Fruit fly (Drosophila melanogaster) whole organism, embryonic: Measurements from ENCODE around the gene dod.

Source experiments
- CG11723 ChIP-seq: fragments of 200-800 bp; sonication (Bioruptor generic); optimal IDR thresholded peaks from 2 replicates; lab custom pipeline; 2017; ENCODE audit warnings: missing biosample characterization, mild to moderate bottlenecking, missing genetic modification characterization
- CG12744 ChIP-seq: fragments of 200-800 bp; sonication (Bioruptor generic); optimal IDR thresholded peaks from 2 replicates; lab custom pipeline; 2016; ENCODE audit warnings: missing biosample characterization, missing genetic modification characterization
- CG13424 ChIP-seq: fragments of 200-800 bp; sonication (Bioruptor generic); optimal IDR thresholded peaks from 2 replicates; lab custom pipeline; 2019; ENCODE audit warnings: missing biosample characterization, mild to moderate bottlenecking, missing genetic modification characterization, moderate library complexity
- CG1529 ChIP-seq: fragments of 200-800 bp; sonication (Bioruptor generic); optimal IDR thresholded peaks from 3 replicates; lab custom pipeline; 2018; ENCODE audit warnings: missing biosample characterization, missing genetic modification characterization
- CG1602 ChIP-seq: fragments of 200-800 bp; sonication (Bioruptor generic); optimal IDR thresholded peaks from 3 replicates; lab custom pipeline; 2016; ENCODE audit warnings: missing biosample characterization, missing genetic modification characterization
- CG17385 ChIP-seq: fragments of 200-800 bp; sonication (Bioruptor generic); optimal IDR thresholded peaks from 3 replicates; lab custom pipeline; 2018; ENCODE audit warnings: missing biosample characterization, mild to moderate bottlenecking, missing genetic modification characterization
- CG1792 ChIP-seq: fragments of 200-800 bp; sonication (Bioruptor generic); optimal IDR thresholded peaks from 2 replicates; lab custom pipeline; 2016; ENCODE audit warnings: missing biosample characterization, missing genetic modification characterization
- CG1832 ChIP-seq: fragments of 200-800 bp; sonication (Bioruptor generic); optimal IDR thresholded peaks from 2 replicates; lab custom pipeline; 2017; ENCODE audit warnings: missing biosample characterization, mild to moderate bottlenecking, missing genetic modification characterization, inconsistent platforms
- CG32767 ChIP-seq: fragments of 200-800 bp; sonication (Bioruptor generic); IDR thresholded peaks from 2 replicates; pipeline ENCODE4 v1.3.6; 2022; ENCODE audit warnings: missing biosample characterization, missing genetic modification characterization
- CG34422 ChIP-seq: fragments of 200-800 bp; sonication (Bioruptor generic); IDR thresholded peaks from 3 replicates; pipeline ENCODE4 v1.3.6; 2022; ENCODE audit warnings: missing biosample characterization, missing genetic modification characterization
- CG3995 ChIP-seq: fragments of 200-800 bp; sonication (Bioruptor generic); optimal IDR thresholded peaks from 3 replicates; lab custom pipeline; 2016; ENCODE audit warnings: missing biosample characterization, missing genetic modification characterization
- CG4404 ChIP-seq: fragments of 200-800 bp; sonication (Bioruptor generic); IDR thresholded peaks from 2 replicates; pipeline ENCODE4 v1.3.6; 2022; ENCODE audit warnings: missing biosample characterization, missing genetic modification characterization
- CG4820 ChIP-seq: fragments of 200-800 bp; sonication (Bioruptor generic); optimal IDR thresholded peaks from 3 replicates; lab custom pipeline; 2016; ENCODE audit warnings: missing biosample characterization, missing genetic modification characterization
- CG7928 ChIP-seq: fragments of 200-800 bp; sonication (Bioruptor generic); optimal IDR thresholded peaks from 2 replicates; lab custom pipeline; 2017; ENCODE audit warnings: missing biosample characterization, mild to moderate bottlenecking, missing genetic modification characterization
- CG7963 ChIP-seq: fragments of 200-800 bp; sonication (Bioruptor generic); IDR thresholded peaks from 3 replicates; pipeline ENCODE4 v1.3.6; 2022; ENCODE audit warnings: missing biosample characterization, missing genetic modification characterization; ENCODE audit not compliant: partially characterized antibody
- CG8359 ChIP-seq: fragments of 200-800 bp; sonication (Bioruptor generic); optimal IDR thresholded peaks from 2 replicates; lab custom pipeline; 2017; ENCODE audit warnings: missing biosample characterization, mild to moderate bottlenecking, missing genetic modification characterization, borderline replicate concordance
- CG9727 ChIP-seq: fragments of 200-800 bp; sonication (Bioruptor generic); optimal IDR thresholded peaks from 3 replicates; lab custom pipeline; 2017; ENCODE audit warnings: missing biosample characterization, mild to moderate bottlenecking, missing genetic modification characterization
- CG9797 ChIP-seq: fragments of 200-800 bp; sonication (Bioruptor generic); optimal IDR thresholded peaks from 3 replicates; lab custom pipeline; 2018; ENCODE audit warnings: missing biosample characterization, mild to moderate bottlenecking, missing genetic modification characterization
- Chrac-16 ChIP-seq: fragments of 200-800 bp; sonication (Bioruptor generic); optimal IDR thresholded peaks from 3 replicates; lab custom pipeline; 2016; ENCODE audit warnings: missing biosample characterization, missing genetic modification characterization
- Dip3 ChIP-seq: fragments of 200-800 bp; sonication (Bioruptor generic); optimal IDR thresholded peaks from 3 replicates; lab custom pipeline; 2016; ENCODE audit warnings: missing biosample characterization, missing genetic modification characterization
- Dll ChIP-seq: fragments of 200-800 bp; sonication (Bioruptor generic); IDR thresholded peaks from 4 replicates; pipeline ENCODE4 v1.3.6; 2022; ENCODE audit warnings: missing biosample characterization, missing genetic modification characterization; ENCODE audit not compliant: partially characterized antibody
- H2.0 ChIP-seq: fragments of 200-800 bp; sonication (Bioruptor generic); IDR thresholded peaks from 2 replicates; pipeline ENCODE4 v1.3.6; 2022; ENCODE audit warnings: missing biosample characterization, missing genetic modification characterization
- MTF-1 ChIP-seq: fragments of 200-800 bp; sonication (Bioruptor generic); optimal IDR thresholded peaks from 2 replicates; lab custom pipeline; 2018; ENCODE audit warnings: missing biosample characterization, mild to moderate bottlenecking, missing genetic modification characterization, borderline replicate concordance
- NC2β ChIP-seq: fragments of 200-800 bp; sonication (Bioruptor generic); optimal IDR thresholded peaks from 2 replicates; lab custom pipeline; 2016; ENCODE audit warnings: missing biosample characterization, missing genetic modification characterization
- Pdp1 ChIP-seq, 2 experiments: fragments of 200-800 bp; sonication (Bioruptor generic); optimal IDR thresholded peaks; 3 replicates each; lab custom pipeline; 2016; ENCODE audit warnings: missing biosample characterization in 2 of 2, missing genetic modification characterization in 2 of 2, mild to moderate bottlenecking in 1 of 2, moderate library complexity in 1 of 2
- Ptx1 ChIP-seq: fragments of 200-800 bp; sonication (Bioruptor generic); IDR thresholded peaks from 2 replicates; pipeline ENCODE4 v1.3.6; 2022; ENCODE audit warnings: missing biosample characterization, missing genetic modification characterization
- Side ChIP-seq: fragments of 200-800 bp; sonication (Bioruptor generic); optimal IDR thresholded peaks from 2 replicates; lab custom pipeline; 2016; ENCODE audit warnings: missing biosample characterization, missing genetic modification characterization
- Sin3A ChIP-seq: fragments of >200 bp; optimal IDR thresholded peaks from 2 replicates; lab custom pipeline; 2018
- Tbp ChIP-seq: fragments of >200 bp; optimal IDR thresholded peaks from 2 replicates; lab custom pipeline; 2018; ENCODE audit warnings: missing biosample characterization, missing genetic modification characterization
- Xrp1 ChIP-seq: fragments of 200-800 bp; sonication (Bioruptor generic); IDR thresholded peaks from 2 replicates; pipeline ENCODE4 v1.3.6; 2022; ENCODE audit warnings: missing biosample characterization, missing genetic modification characterization
- al ChIP-seq: fragments of 200-800 bp; sonication (Bioruptor generic); IDR thresholded peaks from 2 replicates; pipeline ENCODE4 v1.3.6; 2022; ENCODE audit warnings: missing biosample characterization, missing genetic modification characterization
- bab2 ChIP-seq: fragments of 200-800 bp; sonication (Bioruptor generic); optimal IDR thresholded peaks from 2 replicates; lab custom pipeline; 2016; ENCODE audit warnings: missing biosample characterization, missing genetic modification characterization
- bigmax ChIP-seq: fragments of 200-800 bp; sonication (Bioruptor generic); optimal IDR thresholded peaks from 2 replicates; lab custom pipeline; 2018; ENCODE audit warnings: missing biosample characterization, mild to moderate bottlenecking, missing genetic modification characterization
- dan ChIP-seq: fragments of 200-800 bp; sonication (Bioruptor generic); IDR thresholded peaks from 2 replicates; pipeline ENCODE4 v1.3.6; 2022; ENCODE audit warnings: missing biosample characterization, missing genetic modification characterization
- esg ChIP-seq: fragments of 200-800 bp; sonication (Bioruptor generic); conservative IDR thresholded peaks from 2 replicates; pipeline ENCODE4 v1.3.6; 2022; ENCODE audit warnings: missing biosample characterization, missing genetic modification characterization
- exex ChIP-seq: fragments of 200-800 bp; sonication (Bioruptor generic); optimal IDR thresholded peaks from 4 replicates; lab custom pipeline; 2018; ENCODE audit warnings: missing biosample characterization, mild to moderate bottlenecking, missing genetic modification characterization, moderate library complexity
- fd96Cb ChIP-seq: fragments of 200-800 bp; sonication (Bioruptor generic); optimal IDR thresholded peaks from 2 replicates; lab custom pipeline; 2018; ENCODE audit warnings: missing biosample characterization, mild to moderate bottlenecking, missing genetic modification characterization, moderate library complexity
- gsb ChIP-seq: fragments of 200-800 bp; sonication (Bioruptor generic); IDR thresholded peaks from 2 replicates; pipeline ENCODE4 v1.3.6; 2022; ENCODE audit warnings: missing biosample characterization, missing genetic modification characterization
- hb ChIP-seq: fragments of 200-800 bp; sonication (Bioruptor generic); IDR thresholded peaks from 3 replicates; pipeline ENCODE4 v1.3.6; 2022; ENCODE audit warnings: missing biosample characterization, missing genetic modification characterization; ENCODE audit not compliant: partially characterized antibody
- jing ChIP-seq: fragments of 200-800 bp; sonication (Bioruptor generic); optimal IDR thresholded peaks from 2 replicates; lab custom pipeline; 2018; ENCODE audit warnings: missing biosample characterization, mild to moderate bottlenecking, missing genetic modification characterization
- jumu ChIP-seq: fragments of 200-800 bp; sonication (Bioruptor generic); optimal IDR thresholded peaks from 3 replicates; lab custom pipeline; 2016; ENCODE audit warnings: missing biosample characterization, missing genetic modification characterization
- lbe ChIP-seq: fragments of 200-800 bp; sonication (Bioruptor generic); optimal IDR thresholded peaks from 2 replicates; lab custom pipeline; 2016; ENCODE audit warnings: missing biosample characterization, mild to moderate bottlenecking, missing genetic modification characterization
- mam ChIP-seq: fragments of 200-800 bp; sonication (Bioruptor generic); optimal IDR thresholded peaks from 3 replicates; lab custom pipeline; 2016; ENCODE audit warnings: missing biosample characterization, missing genetic modification characterization
- sim ChIP-seq: fragments of 200-800 bp; sonication (Bioruptor generic); IDR thresholded peaks from 2 replicates; pipeline ENCODE4 v1.3.6; 2022; ENCODE audit warnings: missing biosample characterization, missing genetic modification characterization
- sob ChIP-seq: fragments of 200-800 bp; sonication (Bioruptor generic); IDR thresholded peaks from 2 replicates; pipeline ENCODE4 v1.3.6; 2022; ENCODE audit warnings: missing biosample characterization, missing genetic modification characterization
- tin ChIP-seq: fragments of 200-800 bp; sonication (Bioruptor generic); optimal IDR thresholded peaks from 3 replicates; lab custom pipeline; 2016; ENCODE audit warnings: missing biosample characterization, missing genetic modification characterization
- tll ChIP-seq, 2 experiments: fragments of 200-800 bp in 1 of 2; fragments of >200 bp in 1 of 2; sonication (Bioruptor generic) in 1 of 2; optimal IDR thresholded peaks; 2 replicates each; lab custom pipeline; 2017 to 2019; ENCODE audit warnings: missing biosample characterization in 2 of 2, missing genetic modification characterization in 2 of 2, mild to moderate bottlenecking in 1 of 2, moderate library complexity in 1 of 2
- toy ChIP-seq: fragments of 200-800 bp; sonication (Bioruptor generic); IDR thresholded peaks from 2 replicates; pipeline ENCODE4 v1.3.6; 2022; ENCODE audit warnings: missing biosample characterization, missing genetic modification characterization
- trem ChIP-seq: fragments of 200-800 bp; optimal IDR thresholded peaks from 3 replicates; lab custom pipeline; 2019; ENCODE audit warnings: missing biosample characterization, mild to moderate bottlenecking, missing genetic modification characterization, moderate library complexity
- usp ChIP-seq: fragments of >200 bp; optimal IDR thresholded peaks from 2 replicates; lab custom pipeline; 2017; ENCODE audit warnings: missing biosample characterization, missing genetic modification characterization
- vnd ChIP-seq: fragments of 200-800 bp; sonication (Bioruptor generic); IDR thresholded peaks from 3 replicates; pipeline ENCODE4 v1.3.6; 2022; ENCODE audit warnings: missing biosample characterization, missing genetic modification characterization; ENCODE audit not compliant: partially characterized antibody

dod gene

DNA sequence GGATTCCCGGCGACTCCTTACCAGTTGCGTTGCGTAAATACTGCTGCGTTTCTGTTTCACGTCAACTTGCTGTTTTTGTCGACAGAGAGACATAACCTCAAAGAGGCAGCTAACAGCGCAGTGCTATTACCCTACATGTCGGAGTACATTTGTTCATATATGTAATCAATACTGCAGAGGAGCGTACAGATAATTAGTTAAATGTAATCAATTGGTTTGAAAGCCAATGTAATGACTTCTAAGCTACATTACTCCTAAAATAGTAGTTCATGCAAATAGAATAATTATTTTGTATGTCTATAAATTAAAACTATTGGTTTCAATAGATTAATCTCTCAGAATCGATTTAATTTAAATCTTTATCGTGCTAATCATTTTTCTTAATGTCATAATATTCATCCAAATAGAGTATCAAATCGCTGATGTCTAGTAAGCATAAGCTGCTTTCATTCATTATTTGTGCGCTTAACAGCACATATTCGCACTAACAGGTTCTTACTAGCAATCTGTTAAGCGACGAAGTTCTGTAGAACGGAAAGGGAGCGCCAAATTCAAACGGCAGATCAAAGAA is 25.9 kb upstream of the dod start, which contains the start of the genes SLIRP1 and anox (continued):
- TF ChIP-seq esg (GFP tag; lab: Robert Waterston, UW) = peak; percentile 84
- TF ChIP-seq CG9797 (GFP tag; lab: Kevin White, UChicago) = peak; percentile 14
- TF ChIP-seq CG12744 = peak; percentile 67
- no peak for TF ChIP-seq sim (GFP tag; lab: Robert Waterston, UW)
- peak; percentile 61; the same call in 2 of the 3 replicates for TF ChIP-seq CG34422 (GFP tag; lab: Robert Waterston, UW)
- TF ChIP-seq gsb (GFP tag; lab: Robert Waterston, UW) = peak; percentile 58
- peak; percentile 67 for TF ChIP-seq jumu (GFP tag; lab: Kevin White, UChicago)
- peak; percentile 82 to 97 for TF ChIP-seq Pdp1 (GFP tag; optimal IDR thresholded peaks at IDR 0.05; lab: Kevin White, UChicago)
- peak; percentile 78 for TF ChIP-seq CG1529 (GFP tag; lab: Kevin White, UChicago)
- TF ChIP-seq CG13424 (tag; lab: Kevin White, UChicago) = peak; percentile 91
- peak; percentile 83 for TF ChIP-seq tin (GFP tag; lab: Kevin White, UChicago)
- TF ChIP-seq sob (GFP tag; lab: Robert Waterston, UW) = peak; percentile 70
- TF ChIP-seq Tbp (GFP tag; lab: Kevin White, UChicago) = no peak
- no peak for TF ChIP-seq Dll (GFP tag; lab: Robert Waterston, UW)
- TF ChIP-seq Dip3 (GFP tag; lab: Kevin White, UChicago) = peak; percentile 65
- peak; percentile 79 for TF ChIP-seq exex (tag; lab: Kevin White, UChicago)
- TF ChIP-seq toy (GFP tag; lab: Robert Waterston, UW) = peak; percentile 46; the same call in 1 of the 2 replicates
- peak; percentile 89 for TF ChIP-seq CG1602 (GFP tag; lab: Kevin White, UChicago)
- peak; percentile 43 for TF ChIP-seq CG3995 (GFP tag; lab: Kevin White, UChicago)
- peak in 1 of 2 experiments; percentile 29 for TF ChIP-seq tll (GFP tag; optimal IDR thresholded peaks at IDR 0.05; lab: Kevin White, UChicago)
- peak; percentile 79 for TF ChIP-seq CG17385
- TF ChIP-seq CG9727 (GFP tag; lab: Kevin White, UChicago) = peak; percentile 92
- TF ChIP-seq CG1792 = peak; percentile 18
- TF ChIP-seq mam (GFP tag; lab: Kevin White, UChicago) = peak; percentile 80
- TF ChIP-seq Side (GFP tag; lab: Kevin White, UChicago) = peak; percentile 69
- TF ChIP-seq CG4404 (GFP tag; lab: Robert Waterston, UW) = peak; percentile 66
- TF ChIP-seq CG8359 = peak; percentile 66
- TF ChIP-seq jing (GFP tag; lab: Kevin White, UChicago) = no peak
- peak; percentile 65 for TF ChIP-seq NC2β (GFP tag; lab: Kevin White, UChicago)
- peak; percentile 55 for TF ChIP-seq CG7928 (GFP tag; lab: Kevin White, UChicago)
- peak; percentile 87 for TF ChIP-seq trem (tag; lab: Kevin White, UChicago)
- TF ChIP-seq bigmax (GFP tag; lab: Kevin White, UChicago) = peak; percentile 98
- TF ChIP-seq fd96Cb (tag; lab: Kevin White, UChicago) = peak; percentile 89
- TF ChIP-seq CG11723 = peak; percentile 56
- peak; percentile 58; the same call in 1 of the 2 replicates for TF ChIP-seq H2.0 (GFP tag; lab: Robert Waterston, UW)
- TF ChIP-seq usp (GFP tag; lab: Kevin White, UChicago) = no peak
- no peak for TF ChIP-seq CG7963 (GFP tag; lab: Robert Waterston, UW)
- TF ChIP-seq hb = no peak
- peak; percentile 36 for TF ChIP-seq lbe (GFP tag; lab: Kevin White, UChicago)
- peak; percentile 88 for TF ChIP-seq Ptx1 (GFP tag; lab: Robert Waterston, UW)
- TF ChIP-seq CG32767 = peak; percentile 81
- TF ChIP-seq Sin3A (lab: Kevin White, UChicago) = no peak
- no peak for TF ChIP-seq MTF-1 (GFP tag; lab: Kevin White, UChicago)
- TF ChIP-seq dan (GFP tag; lab: Robert Waterston, UW) = no peak
- peak; percentile 72 for TF ChIP-seq CG4820 (GFP tag; lab: Kevin White, UChicago)
- peak; percentile 55 for TF ChIP-seq al (GFP tag; lab: Robert Waterston, UW)
- TF ChIP-seq vnd (GFP tag; lab: Robert Waterston, UW) = no peak
- TF ChIP-seq Chrac-16 = peak; percentile 87
- TF ChIP-seq bab2 (GFP tag; lab: Kevin White, UChicago) = peak; percentile 68
- TF ChIP-seq Xrp1 (GFP tag; lab: Robert Waterston, UW) = peak; percentile 87
- no peak for TF ChIP-seq CG1832
